Fruit fly (Drosophila melanogaster): ENCODE results near the gene FMRFaR.

The FMRFaR gene

DNA sequence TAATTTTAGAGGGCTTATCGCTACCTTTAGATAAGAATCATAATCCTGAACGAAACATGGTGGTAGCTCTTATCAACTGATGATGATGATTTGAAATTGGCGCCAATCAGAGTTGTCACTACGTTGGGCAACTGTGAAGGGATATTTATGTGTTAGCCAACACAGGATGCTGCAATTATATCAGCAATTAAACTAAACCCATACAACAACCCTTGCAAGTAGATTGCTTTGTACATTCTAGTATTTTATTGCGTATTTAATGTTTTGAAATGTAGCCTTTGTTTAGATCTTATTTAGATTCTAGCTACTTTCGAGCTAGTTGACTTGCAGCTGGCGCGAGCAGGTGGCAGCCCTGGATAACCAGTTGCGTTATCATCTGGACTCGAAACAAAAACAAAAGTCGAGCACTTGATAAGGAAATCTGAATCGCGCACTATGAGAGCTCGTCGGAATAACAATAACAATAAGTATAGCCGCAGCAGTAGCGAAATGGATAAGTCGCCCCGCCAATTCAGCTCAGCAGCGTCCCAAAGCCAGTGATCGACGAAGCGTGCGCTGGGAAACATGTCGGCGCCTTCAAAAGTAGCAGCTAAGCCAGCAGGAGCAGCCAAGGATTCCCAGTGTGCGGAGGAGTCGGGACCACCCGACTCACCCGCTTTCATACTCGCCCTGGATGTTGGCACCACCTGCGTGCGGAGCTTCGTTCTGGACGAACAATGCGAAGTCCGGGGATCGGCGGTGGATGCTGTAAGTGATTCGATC is 50.8 kb downstream of the FMRFaR start, which contains the start of gene CG1271 (continued):
- TF ChIP-seq CG14014 (GFP tag; IDR thresholded peaks at IDR 0.05) (peak; percentile 66), Mes4 (GFP tag; optimal IDR thresholded peaks at IDR 0.05) (no peak), GATAe (GFP tag; conservative IDR thresholded peaks at IDR 0.05) (peak; percentile 80), Camta (GFP tag; optimal IDR thresholded peaks at IDR 0.05) (peak; percentile 43), CG13424 (tag; optimal IDR thresholded peaks at IDR 0.05) (peak; percentile 57), CG8944 (GFP tag; optimal IDR thresholded peaks at IDR 0.05) (peak; percentile 64), dpn (GFP tag; optimal IDR thresholded peaks at IDR 0.05) (peak; percentile 53 to 73), Drgx (GFP tag; IDR thresholded peaks at IDR 0.05) (no peak), sens (GFP tag) (peak; percentile 85), pfk (GFP tag; optimal IDR thresholded peaks at IDR 0.05) (no peak), az2 (GFP tag; optimal IDR thresholded peaks at IDR 0.05) (peak; percentile 41), dan (GFP tag; IDR thresholded peaks at IDR 0.05) (no peak), CG11247 (GFP tag; IDR thresholded peaks at IDR 0.05) (peak; percentile 51), Neu2 (GFP tag; optimal IDR thresholded peaks at IDR 0.05; ENCODE audit: borderline replicate concordance) (peak; percentile 28), pita (GFP tag; optimal IDR thresholded peaks at IDR 0.05) (no peak), NFAT (GFP tag; IDR thresholded peaks at IDR 0.05) (peak; percentile 58), CG10543 (GFP tag; optimal IDR thresholded peaks at IDR 0.05) (peak; percentile 81), Ssrp (tag; optimal IDR thresholded peaks at IDR 0.05) (peak; percentile 30), z (GFP tag; IDR thresholded peaks at IDR 0.05) (no peak), hth (optimal IDR thresholded peaks at IDR 0.05) (no peak), PHDP (tag; optimal IDR thresholded peaks at IDR 0.05) (peak; percentile 42), Lim3 (GFP tag; IDR thresholded peaks at IDR 0.05) (no peak), CG16863 (GFP tag; optimal IDR thresholded peaks at IDR 0.05) (peak; percentile 20), cas (GFP tag; IDR thresholded peaks at IDR 0.05) (no peak), CG14965 (GFP tag; optimal IDR thresholded peaks at IDR 0.05; ENCODE audit: borderline replicate concordance) (no peak), trem (tag; optimal IDR thresholded peaks at IDR 0.05) (peak; percentile 90), aop (GFP tag; IDR thresholded peaks at IDR 0.05) (no peak), CG34224 (GFP tag; IDR thresholded peaks at IDR 0.05; ENCODE audit: partially characterized antibody) (no peak), cato (GFP tag; optimal IDR thresholded peaks at IDR 0.05; ENCODE audit: borderline replicate concordance) (peak; percentile 21), NfI (GFP tag; optimal IDR thresholded peaks at IDR 0.05) (peak; percentile 66), CG16779 (GFP tag; IDR thresholded peaks at IDR 0.05) (no peak), CG4854 (GFP tag; optimal IDR thresholded peaks at IDR 0.05) (peak; percentile 64), nau (GFP tag; optimal IDR thresholded peaks at IDR 0.05) (peak; percentile 71), CG2202 (tag; optimal IDR thresholded peaks at IDR 0.05) (no peak), Tbp (GFP tag; optimal IDR thresholded peaks at IDR 0.05) (no peak), CG12155 (GFP tag; optimal IDR thresholded peaks at IDR 0.05) (peak; percentile 52), pzg (GFP tag; optimal IDR thresholded peaks at IDR 0.05) (peak; percentile 88), CG42726 (GFP tag; IDR thresholded peaks at IDR 0.05; ENCODE audit: partially characterized antibody) (no peak), Blimp-1 (GFP tag; optimal IDR thresholded peaks at IDR 0.05) (peak; percentile 46), CG6272 (GFP tag; IDR thresholded peaks at IDR 0.05) (0 out of 2 replicates have a peak, but pooled peaks have one; percentile 37), CG31224 (GFP tag; IDR thresholded peaks at IDR 0.05) (0 out of 2 replicates have a peak, but pooled peaks have one; percentile 5), CG3281 (GFP tag; optimal IDR thresholded peaks at IDR 0.05) (peak; percentile 74), CG8089 (GFP tag; optimal IDR thresholded peaks at IDR 0.05) (peak; percentile 40), CG12219 (GFP tag; optimal IDR thresholded peaks at IDR 0.05) (no peak), Stat92E (GFP tag; optimal IDR thresholded peaks at IDR 0.05) (peak in 1 of 3 experiments; percentile 58), Side (GFP tag; optimal IDR thresholded peaks at IDR 0.05) (peak; percentile 82), CG17568 (GFP tag; optimal IDR thresholded peaks at IDR 0.05) (no peak), insv (GFP tag; optimal IDR thresholded peaks at IDR 0.05) (peak in 1 of 2 experiments; percentile 21), lmd (GFP tag; IDR thresholded peaks at IDR 0.05) (peak; percentile 68)
